Fruit fly (Drosophila melanogaster) Kc167 (cell line): ENCODE results near the gene slp2.

Experiments
- h ChIP-seq: fragments of >200 bp; optimal IDR thresholded peaks from 3 replicates; lab custom pipeline; 2018; ENCODE audit warnings: missing external identifiers
- psq ChIP-seq: fragments of >200 bp; optimal IDR thresholded peaks from 2 replicates; lab custom pipeline; 2017; ENCODE audit warnings: missing external identifiers
- ttk ChIP-seq: sonication (Bioruptor generic); optimal IDR thresholded peaks from 2 replicates; lab custom pipeline; 2017; ENCODE audit warnings: missing external identifiers

DNA sequence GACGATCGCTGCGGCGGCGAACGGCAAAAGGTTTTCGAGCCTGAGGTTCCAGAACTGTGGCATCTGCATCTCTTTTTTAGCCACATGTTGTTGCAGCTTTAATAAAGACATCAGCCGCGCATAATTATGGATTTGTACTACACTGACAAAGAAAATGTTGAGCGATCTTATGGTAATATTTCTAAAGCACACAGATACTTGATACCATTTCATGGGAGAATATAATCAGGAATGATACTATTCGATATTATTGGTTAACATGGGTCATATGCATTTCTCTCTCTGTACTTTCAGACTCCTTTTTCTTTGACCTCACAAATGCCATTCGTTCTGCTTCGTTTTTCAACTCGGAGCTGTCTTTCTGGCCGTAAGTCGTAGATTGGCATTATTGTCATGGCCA lies 15.5 kb downstream of the slp2 start:
- TF ChIP-seq h (lab: Kevin White, UChicago) (no peak), ttk (lab: Kevin White, UChicago) (no peak), psq (lab: Kevin White, UChicago) (no peak)
